Worm (Caenorhabditis elegans) whole organism, L2 larva: ENCODE data around the gene K06A4.2.

Source experiments
- Y55F3AM.14 ChIP-seq: fragments of 200-800 bp; sonication (Bioruptor generic); optimal IDR thresholded peaks from 2 replicates; lab custom pipeline; 2018; ENCODE audit warnings: mild to moderate bottlenecking, missing genetic modification characterization, missing compliant biosample characterization
- elt-1 ChIP-seq: fragments of 150-350 bp; optimal IDR thresholded peaks from 2 replicates; lab custom pipeline; 2014; ENCODE audit warnings: missing biosample characterization, missing genetic modification characterization
- lin-13 ChIP-seq: fragments of 150-350 bp; optimal IDR thresholded peaks from 2 replicates; lab custom pipeline; 2014; ENCODE audit warnings: missing biosample characterization, missing genetic modification reagents, missing genetic modification characterization
- nhr-77 ChIP-seq: fragments of 150-350 bp; optimal IDR thresholded peaks from 2 replicates; lab custom pipeline; 2014; ENCODE audit warnings: missing biosample characterization, missing genetic modification characterization
- ztf-4 ChIP-seq: fragments of 150-350 bp; optimal IDR thresholded peaks from 2 replicates; lab custom pipeline; 2014; ENCODE audit warnings: missing biosample characterization, missing genetic modification characterization

- no peak for TF ChIP-seq elt-1
- TF ChIP-seq Y55F3AM.14 (GFP tag; lab: Kevin White, UChicago), result no peak
- TF ChIP-seq nhr-77 (tag; lab: Kevin White, UChicago), result no peak
- TF ChIP-seq lin-13 (GFP tag; lab: Kevin White, UChicago), result no peak
- no peak for TF ChIP-seq ztf-4
Observed at ce11 chrV:9489411-9489810, 5.4 kb downstream of the K06A4.2 start, which contains the start of gene K06A4.10.
